Worm (Caenorhabditis elegans): ENCODE results near the gene Y26E6A.2.

Y26E6A.2 gene

DNA sequence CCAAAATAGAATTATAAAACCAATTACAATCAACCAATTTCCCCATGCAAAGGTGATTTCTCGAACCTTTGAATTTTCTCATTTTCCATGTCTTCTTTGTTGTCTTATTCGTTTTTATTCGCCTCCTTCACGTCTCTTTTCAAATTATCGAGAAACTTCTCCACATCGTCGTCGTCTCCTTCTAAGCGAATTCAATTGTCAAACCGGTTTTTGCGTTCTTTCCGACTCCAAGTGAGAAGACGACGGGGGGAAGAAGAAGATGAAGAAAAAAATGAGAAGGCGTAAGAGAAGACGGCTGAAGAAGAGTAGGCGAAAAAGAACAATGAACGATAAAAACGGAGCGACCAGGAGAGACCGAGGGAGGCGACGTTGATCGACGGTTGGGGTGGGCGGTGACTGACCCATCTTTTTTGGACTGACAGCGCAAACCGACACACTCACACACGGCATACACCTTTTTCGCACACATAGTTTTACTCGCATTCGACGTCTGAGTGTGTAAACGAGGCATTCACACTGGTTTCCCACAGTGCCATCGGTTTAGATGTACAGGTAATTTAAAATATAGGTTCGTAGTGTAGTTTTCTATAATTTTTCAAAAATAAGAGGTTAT is 6.3 kb upstream of the Y26E6A.2 start (continued):
- TF ChIP-seq lin-29 (GFP tag; IDR thresholded peaks at IDR 0.05) (0 out of 2 replicates have a peak, but pooled peaks have one; percentile 37), vab-7 (GFP tag; IDR thresholded peaks at IDR 0.05) (no peak), Y75B8A.6 (GFP tag; IDR thresholded peaks at IDR 0.05) (0 out of 2 replicates have a peak, but pooled peaks have one; percentile 47), zip-11 (GFP tag; IDR thresholded peaks at IDR 0.05) (no peak), ama-1 (optimal IDR thresholded peaks at IDR 0.05) (peak; percentile 9), zfp-3 (GFP tag; conservative IDR thresholded peaks at IDR 0.05) (0 out of 2 replicates have a peak, but pooled peaks have one; percentile 21), Y48G9A.11 (GFP tag; IDR thresholded peaks at IDR 0.05) (no peak), lin-38 (GFP tag; IDR thresholded peaks at IDR 0.05) (no peak), php-3 (GFP tag; IDR thresholded peaks at IDR 0.05) (no peak), aha-1 (tag) (peak; percentile 90), Y5F2A.4 (GFP tag; optimal IDR thresholded peaks at IDR 0.05) (no peak), dmd-9 (GFP tag; IDR thresholded peaks at IDR 0.05) (no peak), mdl-1 (tag; optimal IDR thresholded peaks at IDR 0.05) (peak in 1 of 2 experiments; percentile 25), nhr-76 (tag; optimal IDR thresholded peaks at IDR 0.05) (no peak), unc-62 (GFP tag; optimal IDR thresholded peaks at IDR 0.05 in 1 of 2) (peak in 1 of 2 experiments; percentile 95), unc-62 (tag; optimal IDR thresholded peaks at IDR 0.05) (no peak), dmd-6 (GFP tag; IDR thresholded peaks at IDR 0.05) (peak; percentile 25; the same call in 1 of the 2 replicates), lin-13 (GFP tag; optimal IDR thresholded peaks at IDR 0.05) (no peak), nhr-6 (tag; optimal IDR thresholded peaks at IDR 0.05) (no peak), mdt-29 (GFP tag; IDR thresholded peaks at IDR 0.05) (peak; percentile 62; the same call in 1 of the 2 replicates), ceh-44 (GFP tag; IDR thresholded peaks at IDR 0.05) (no peak), lim-7 (GFP tag; IDR thresholded peaks at IDR 0.05) (no peak), lin-1 (GFP tag; IDR thresholded peaks at IDR 0.05) (no peak), lir-3 (tag; optimal IDR thresholded peaks at IDR 0.05) (no peak), dpl-1 (GFP tag; optimal IDR thresholded peaks at IDR 0.05) (peak; percentile 29), F44E2.7 (GFP tag; IDR thresholded peaks at IDR 0.05) (no peak), lin-15B (tag; optimal IDR thresholded peaks at IDR 0.05) (no peak), hmg-1.1 (GFP tag; IDR thresholded peaks at IDR 0.05) (0 out of 2 replicates have a peak, but pooled peaks have one; percentile 34), madf-5 (GFP tag; IDR thresholded peaks at IDR 0.05) (no peak), ceh-20 (GFP tag; IDR thresholded peaks at IDR 0.05) (no peak), spr-3 (GFP tag; optimal IDR thresholded peaks at IDR 0.05) (no peak), saeg-2 (GFP tag; IDR thresholded peaks at IDR 0.05) (no peak), attf-4 (tag; optimal IDR thresholded peaks at IDR 0.05) (no peak), egl-27 (tag; optimal IDR thresholded peaks at IDR 0.05) (no peak), ZK337.2 (GFP tag; IDR thresholded peaks at IDR 0.05) (no peak), zag-1 (tag; optimal IDR thresholded peaks at IDR 0.05) (no peak), mxl-2 (GFP tag; conservative IDR thresholded peaks at IDR 0.05) (no peak), nhr-48 (tag; optimal IDR thresholded peaks at IDR 0.05) (peak; percentile 26), nhr-111 (GFP tag; optimal IDR thresholded peaks at IDR 0.05) (no peak), duxl-1 (tag; optimal IDR thresholded peaks at IDR 0.05; ENCODE audit: poor library complexity) (no peak), dmd-8 (GFP tag; IDR thresholded peaks at IDR 0.05) (no peak), ztf-7 (tag; optimal IDR thresholded peaks at IDR 0.05) (no peak), ztf-11 (tag; optimal IDR thresholded peaks at IDR 0.05) (no peak), nhr-28 (tag; optimal IDR thresholded peaks at IDR 0.05) (peak; percentile 68), daf-19 (GFP tag; conservative IDR thresholded peaks at IDR 0.05) (no peak), nhr-102 (tag; optimal IDR thresholded peaks at IDR 0.05) (peak; percentile 5), lsy-2 (tag; optimal IDR thresholded peaks at IDR 0.05) (peak in 1 of 2 experiments; percentile 46), pqm-1 (tag; optimal IDR thresholded peaks at IDR 0.05) (no peak), nhr-41 (GFP tag; IDR thresholded peaks at IDR 0.05) (no peak)
